Worm (Caenorhabditis elegans) whole organism, young adult: ENCODE results near the gene abu-13.

Source experiments
- B0019.2 ChIP-seq: fragments of 200-800 bp; sonication (Bioruptor generic); conservative IDR thresholded peaks from 2 replicates; pipeline ENCODE4 v1.3.6; 2022; ENCODE audit warnings: missing genetic modification reagents, missing genetic modification characterization, missing compliant biosample characterization
- C06A6.2 ChIP-seq: fragments of 200-800 bp; sonication (Bioruptor generic); conservative IDR thresholded peaks from 2 replicates; pipeline ENCODE4 v1.3.6; 2022; ENCODE audit warnings: missing genetic modification characterization, missing compliant biosample characterization
- C17E4.6 ChIP-seq: fragments of 200-800 bp; sonication (Bioruptor generic); IDR thresholded peaks from 2 replicates; pipeline ENCODE4 v1.3.6; 2022; ENCODE audit warnings: missing genetic modification reagents, missing genetic modification characterization, missing compliant biosample characterization
- D2030.7 ChIP-seq: fragments of 200-800 bp; sonication (Bioruptor generic); IDR thresholded peaks from 2 replicates; pipeline ENCODE4 v1.3.6; 2022; ENCODE audit warnings: missing genetic modification reagents, missing genetic modification characterization, missing compliant biosample characterization
- F39B2.1 ChIP-seq: fragments of 200-800 bp; sonication (Bioruptor generic); IDR thresholded peaks from 2 replicates; pipeline ENCODE4 v1.3.6; 2022; ENCODE audit warnings: missing genetic modification reagents, missing genetic modification characterization, missing compliant biosample characterization
- F57C9.4 ChIP-seq: sonication (generic microtip); optimal IDR thresholded peaks from 2 replicates; lab custom pipeline; 2017; ENCODE audit warnings: mild to moderate bottlenecking, missing genetic modification characterization, missing compliant biosample characterization
- K11D2.4 ChIP-seq: fragments of 200-800 bp; sonication (Bioruptor generic); IDR thresholded peaks from 2 replicates; pipeline ENCODE4 v1.3.6; 2022; ENCODE audit warnings: missing genetic modification reagents, missing genetic modification characterization, missing compliant biosample characterization
- K12H6.12 ChIP-seq: fragments of 200-800 bp; sonication (Bioruptor generic); optimal IDR thresholded peaks from 2 replicates; lab custom pipeline; 2018; ENCODE audit warnings: mild to moderate bottlenecking, missing genetic modification characterization, missing compliant biosample characterization
- Y53F4B.3 ChIP-seq: fragments of 200-800 bp; sonication (Bioruptor generic); IDR thresholded peaks from 2 replicates; pipeline ENCODE4 v1.3.6; 2022; ENCODE audit warnings: missing genetic modification reagents, missing genetic modification characterization, missing compliant biosample characterization
- Y53G8AR.9 ChIP-seq: fragments of 200-800 bp; sonication (Bioruptor generic); conservative IDR thresholded peaks from 2 replicates; pipeline ENCODE4 v1.3.6; 2022; ENCODE audit warnings: missing genetic modification reagents, missing genetic modification characterization, missing compliant biosample characterization
- aptf-3 ChIP-seq: fragments of 200-800 bp; sonication (Bioruptor generic); IDR thresholded peaks from 2 replicates; pipeline ENCODE4 v1.3.6; 2022; ENCODE audit warnings: missing genetic modification characterization, missing compliant biosample characterization
- atf-7 ChIP-seq: sonication (generic microtip); optimal IDR thresholded peaks from 2 replicates; lab custom pipeline; 2017; ENCODE audit warnings: mild to moderate bottlenecking, missing genetic modification characterization, missing compliant biosample characterization
- cebp-2 ChIP-seq: fragments of 200-800 bp; sonication (Bioruptor generic); IDR thresholded peaks from 2 replicates; pipeline ENCODE4 v1.3.6; 2022; ENCODE audit warnings: missing genetic modification characterization, missing compliant biosample characterization
- chd-7 ChIP-seq: sonication (generic microtip); optimal IDR thresholded peaks from 2 replicates; lab custom pipeline; 2016; ENCODE audit warnings: mild to moderate bottlenecking, missing genetic modification characterization, moderate library complexity, missing compliant biosample characterization
- dox-1 ChIP-seq: fragments of 200-800 bp; sonication (Bioruptor generic); IDR thresholded peaks from 2 replicates; pipeline ENCODE4 v1.3.6; 2022; ENCODE audit warnings: missing genetic modification reagents, missing genetic modification characterization, missing compliant biosample characterization
- dpl-1 ChIP-seq: fragments of 150-350 bp; optimal IDR thresholded peaks from 2 replicates; lab custom pipeline; 2014; ENCODE audit warnings: missing biosample characterization, missing genetic modification reagents, missing genetic modification characterization
- efl-1 ChIP-seq: fragments of 150-350 bp; optimal IDR thresholded peaks from 2 replicates; lab custom pipeline; 2014; ENCODE audit warnings: missing biosample characterization, missing genetic modification reagents, missing genetic modification characterization
- egl-18 ChIP-seq: fragments of 200-800 bp; sonication (Bioruptor generic); IDR thresholded peaks from 2 replicates; pipeline ENCODE4 v1.3.6; 2022; ENCODE audit warnings: missing genetic modification reagents, missing genetic modification characterization, missing compliant biosample characterization
- egl-44 ChIP-seq: fragments of 200-800 bp; sonication (Bioruptor generic); IDR thresholded peaks from 2 replicates; pipeline ENCODE4 v1.3.6; 2022; ENCODE audit warnings: missing genetic modification reagents, missing genetic modification characterization, missing compliant biosample characterization
- fkh-3 ChIP-seq: sonication (generic microtip); optimal IDR thresholded peaks from 2 replicates; lab custom pipeline; 2016; ENCODE audit warnings: mild to moderate bottlenecking, missing genetic modification characterization, missing compliant biosample characterization
- him-1 ChIP-seq: sonication (generic microtip); optimal IDR thresholded peaks from 2 replicates; lab custom pipeline; 2016; ENCODE audit warnings: missing genotype, missing genetic modification reagents, missing genetic modification characterization, missing compliant biosample characterization
- hlh-12 ChIP-seq: sonication (generic microtip); optimal IDR thresholded peaks from 2 replicates; lab custom pipeline; 2016; ENCODE audit warnings: missing genetic modification characterization, missing compliant biosample characterization
- lin-54 ChIP-seq: fragments of 200-800 bp; sonication (Bioruptor generic); optimal IDR thresholded peaks from 2 replicates; lab custom pipeline; 2018; ENCODE audit warnings: mild to moderate bottlenecking, missing genetic modification characterization, missing compliant biosample characterization
- madf-3 ChIP-seq: fragments of 200-800 bp; sonication (Bioruptor generic); IDR thresholded peaks from 2 replicates; pipeline ENCODE4 v1.3.6; 2022; ENCODE audit warnings: missing genetic modification reagents, missing genetic modification characterization, missing compliant biosample characterization
- mcd-1 ChIP-seq: fragments of 200-800 bp; sonication (Bioruptor generic); IDR thresholded peaks from 2 replicates; pipeline ENCODE4 v1.3.6; 2022; ENCODE audit warnings: missing genetic modification reagents, missing genetic modification characterization, missing compliant biosample characterization
- nhr-90 ChIP-seq: sonication (generic microtip); optimal IDR thresholded peaks from 2 replicates; lab custom pipeline; 2016; ENCODE audit warnings: missing genotype, mild to moderate bottlenecking, missing genetic modification characterization, missing compliant biosample characterization
- pha-4 ChIP-seq: fragments of 150-350 bp; sonication (generic microtip); optimal IDR thresholded peaks from 2 replicates; lab custom pipeline; 2014; ENCODE audit warnings: missing biosample characterization, missing genetic modification reagents, missing genetic modification characterization
- rec-8 ChIP-seq, 2 experiments: sonication (generic microtip); optimal IDR thresholded peaks; 2 replicates each; lab custom pipeline; 2016; ENCODE audit warnings: mild to moderate bottlenecking in 2 of 2, missing genetic modification characterization in 2 of 2, missing genetic modification reagents in 2 of 2, missing genotype in 2 of 2, missing biosample characterization in 1 of 2, missing compliant biosample characterization in 1 of 2, moderate library complexity in 1 of 2
- snpc-4 ChIP-seq, 5 experiments: fragments of 150-350 bp in 1 of 5; sonication (generic microtip) in 4 of 5; optimal IDR thresholded peaks; 2 replicates each; lab custom pipeline; 2014 to 2018; ENCODE audit warnings: missing genetic modification characterization in 5 of 5, missing biosample characterization in 3 of 5, antibody characterized with exemption in 2 of 5, mild to moderate bottlenecking in 2 of 5, missing compliant biosample characterization in 2 of 5, missing genotype in 2 of 5, moderate library complexity in 2 of 5, missing genetic modification reagents in 1 of 5
- somi-1 ChIP-seq: fragments of 200-800 bp; sonication (Bioruptor generic); optimal IDR thresholded peaks from 2 replicates; lab custom pipeline; 2018; ENCODE audit warnings: mild to moderate bottlenecking, missing genetic modification characterization, missing compliant biosample characterization
- tbp1 ChIP-seq: fragments of 200-800 bp; sonication (Bioruptor generic); optimal IDR thresholded peaks from 2 replicates; lab custom pipeline; 2018; ENCODE audit warnings: mild to moderate bottlenecking, missing genetic modification characterization, missing compliant biosample characterization
- tbx-9 ChIP-seq: sonication (generic microtip); optimal IDR thresholded peaks from 2 replicates; lab custom pipeline; 2016; ENCODE audit warnings: borderline replicate concordance, missing genetic modification characterization, inconsistent platforms, missing compliant biosample characterization
- unc-62 ChIP-seq: fragments of 150-350 bp; optimal IDR thresholded peaks from 2 replicates; lab custom pipeline; 2014; ENCODE audit warnings: missing biosample characterization, missing genetic modification reagents, missing genetic modification characterization
- ztf-26 ChIP-seq: sonication (generic microtip); optimal IDR thresholded peaks from 2 replicates; lab custom pipeline; 2017; ENCODE audit warnings: missing genetic modification characterization, missing compliant biosample characterization

The abu-13 gene

DNA sequence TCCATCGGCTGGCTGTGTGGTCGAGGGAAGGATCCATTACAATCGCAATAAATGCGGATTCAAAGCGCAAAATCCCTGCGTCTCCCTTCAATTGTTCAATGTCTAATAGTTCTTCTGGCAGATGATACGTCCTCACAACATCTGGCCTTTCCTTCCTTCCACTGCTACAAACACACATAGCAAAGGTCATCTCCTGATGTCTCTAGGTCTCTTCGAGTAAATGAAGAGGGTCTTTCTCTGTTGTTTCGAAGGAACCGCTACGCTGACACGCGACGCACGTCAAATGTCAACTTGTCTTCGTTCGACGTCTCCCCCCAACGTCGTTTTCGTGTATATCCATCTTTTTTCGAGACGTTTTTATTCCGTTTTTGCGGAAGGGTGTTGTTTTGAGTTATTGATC lies 33.2 kb upstream of the abu-13 start (continued):
- TF ChIP-seq C06A6.2 (GFP tag; lab: Robert Waterston, UW) (no peak), K12H6.12 (tag; lab: Kevin White, UChicago) (peak; percentile 15), unc-62 (GFP tag; lab: Kevin White, UChicago) (peak; percentile 97), efl-1 (GFP tag; lab: Kevin White, UChicago) (no peak), F57C9.4 (tag; lab: Kevin White, UChicago) (no peak), rec-8 (tag; optimal IDR thresholded peaks at IDR 0.05; lab: Kevin White, UChicago) (no peak), atf-7 (tag; lab: Kevin White, UChicago) (no peak), dox-1 (GFP tag; lab: Robert Waterston, UW) (peak; percentile 35; the same call in 1 of the 2 replicates), lin-54 (GFP tag; lab: Kevin White, UChicago) (no peak), mcd-1 (no peak), snpc-4 (GFP tag; optimal IDR thresholded peaks at IDR 0.05; lab: Kevin White, UChicago) (no peak), snpc-4 (tag; optimal IDR thresholded peaks at IDR 0.05; lab: Kevin White, UChicago) (no peak), egl-18 (no peak), Y53F4B.3 (no peak), pha-4 (tag; lab: Kevin White, UChicago) (no peak), cebp-2 (no peak), B0019.2 (GFP tag; lab: Robert Waterston, UW) (no peak), K11D2.4 (GFP tag; lab: Robert Waterston, UW) (no peak), nhr-90 (tag; lab: Kevin White, UChicago) (no peak), tbx-9 (tag; lab: Kevin White, UChicago) (no peak), madf-3 (GFP tag; lab: Robert Waterston, UW) (peak; percentile 79; the same call in 1 of the 2 replicates), fkh-3 (no peak), ztf-26 (tag; lab: Kevin White, UChicago) (peak; percentile 28), somi-1 (GFP tag; lab: Kevin White, UChicago) (peak; percentile 35), dpl-1 (GFP tag; lab: Kevin White, UChicago) (no peak), F39B2.1 (GFP tag; lab: Robert Waterston, UW) (no peak), egl-44 (GFP tag; lab: Robert Waterston, UW) (no peak)

DNA sequence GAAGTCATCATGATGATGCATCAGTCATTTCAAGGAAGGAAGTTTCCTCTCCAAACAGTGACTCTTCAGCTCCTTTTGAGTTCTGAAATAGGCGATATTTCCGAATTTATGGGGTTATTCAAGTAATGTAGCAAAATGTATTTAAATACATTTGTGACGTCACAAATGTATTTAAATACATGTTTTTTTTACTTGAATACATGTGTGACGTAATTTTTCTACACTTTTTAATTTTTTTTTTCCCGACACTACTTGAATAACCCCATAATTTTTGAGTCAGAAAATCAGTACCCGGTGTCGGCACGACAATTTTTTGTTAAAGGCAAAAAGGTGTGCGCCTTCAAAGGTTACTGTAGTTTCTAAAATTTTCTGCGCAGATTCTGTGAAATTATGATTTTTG lies 29.3 kb upstream of the abu-13 start:
- TF ChIP-seq rec-8 (tag; optimal IDR thresholded peaks at IDR 0.05; lab: Kevin White, UChicago), result no peak
- no peak for TF ChIP-seq tbp1 (GFP tag; lab: Kevin White, UChicago)
- no peak for TF ChIP-seq chd-7 (tag; lab: Kevin White, UChicago)
- no peak for TF ChIP-seq aptf-3 (GFP tag; lab: Robert Waterston, UW)

DNA sequence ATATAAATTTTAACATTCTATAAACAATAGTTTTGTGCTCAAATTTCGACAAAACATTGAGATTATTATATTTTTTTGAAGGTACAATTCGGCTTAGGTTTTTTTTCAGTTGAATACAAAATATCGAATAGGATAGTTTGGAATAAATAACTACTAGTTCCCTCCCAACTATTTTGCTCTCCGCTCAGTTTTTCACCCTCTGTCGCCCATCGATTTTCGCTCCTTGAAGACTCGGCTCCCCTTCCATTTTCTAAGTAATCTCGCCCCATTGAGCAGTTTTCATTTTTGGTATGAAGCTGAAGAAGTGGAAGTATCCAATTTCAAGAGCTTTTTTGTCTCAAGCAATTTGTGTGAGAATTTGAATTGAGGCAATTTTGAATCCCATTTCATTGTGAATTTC lies 28.0 kb upstream of the abu-13 start, which contains the start of gene F31E3.2:
TSS of gene F31E3.2 (plus strand) at position 301 of the 400 bp plus-strand sequence.
- TF ChIP-seq chd-7 (tag; lab: Kevin White, UChicago), result no peak
- 0 out of 2 replicates have a peak, but pooled peaks have one; percentile 22 for TF ChIP-seq D2030.7 (GFP tag; lab: Robert Waterston, UW)
- no peak for TF ChIP-seq hlh-12 (tag; lab: Kevin White, UChicago)
- TF ChIP-seq him-1 (tag; lab: Kevin White, UChicago), result peak; percentile 4
- no peak for TF ChIP-seq Y53G8AR.9 (GFP tag; lab: Robert Waterston, UW)
- TF ChIP-seq C17E4.6, result 0 out of 2 replicates have a peak, but pooled peaks have one; percentile 51
